Fruit fly (Drosophila melanogaster) whole organism, embryonic: Measurements from ENCODE around the gene her.

ENCODE experiments used
- B-H2 ChIP-seq: fragments of 200-800 bp; sonication (Bioruptor generic); optimal IDR thresholded peaks from 2 replicates; lab custom pipeline; 2018; ENCODE audit warnings: missing biosample characterization, mild to moderate bottlenecking, missing genetic modification characterization
- CG11093 ChIP-seq: fragments of 200-800 bp; sonication (Bioruptor generic); IDR thresholded peaks from 3 replicates; pipeline ENCODE4 v1.3.6; 2022; ENCODE audit warnings: missing biosample characterization, missing genetic modification characterization
- CG11504 ChIP-seq: fragments of 200-800 bp; sonication (Bioruptor generic); optimal IDR thresholded peaks from 3 replicates; lab custom pipeline; 2019; ENCODE audit warnings: missing biosample characterization, mild to moderate bottlenecking, missing genetic modification characterization, moderate library complexity
- CG12104 ChIP-seq: fragments of 200-800 bp; sonication (Bioruptor generic); optimal IDR thresholded peaks from 3 replicates; lab custom pipeline; 2016; ENCODE audit warnings: missing biosample characterization, missing genetic modification characterization
- CG12299 ChIP-seq: fragments of 200-800 bp; sonication (Bioruptor generic); optimal IDR thresholded peaks from 2 replicates; lab custom pipeline; 2018; ENCODE audit warnings: missing biosample characterization, mild to moderate bottlenecking, missing genetic modification characterization
- CG12769 ChIP-seq: fragments of 200-800 bp; sonication (Bioruptor generic); optimal IDR thresholded peaks from 2 replicates; lab custom pipeline; 2019; ENCODE audit warnings: missing biosample characterization, mild to moderate bottlenecking, missing genetic modification characterization, moderate library complexity
- CG12942 ChIP-seq: fragments of 200-800 bp; sonication (Bioruptor generic); optimal IDR thresholded peaks from 3 replicates; lab custom pipeline; 2016; ENCODE audit warnings: missing biosample characterization, missing genetic modification characterization
- CG13894 ChIP-seq: fragments of 200-800 bp; sonication (Bioruptor generic); optimal IDR thresholded peaks from 3 replicates; lab custom pipeline; 2018; ENCODE audit warnings: missing biosample characterization, mild to moderate bottlenecking, missing genetic modification characterization, moderate library complexity
- CG17802 ChIP-seq: fragments of 200-800 bp; sonication (Bioruptor generic); optimal IDR thresholded peaks from 2 replicates; lab custom pipeline; 2018; ENCODE audit warnings: missing biosample characterization, mild to moderate bottlenecking, missing genetic modification characterization, moderate library complexity
- CG18011 ChIP-seq: fragments of 200-800 bp; sonication (Bioruptor generic); optimal IDR thresholded peaks from 2 replicates; lab custom pipeline; 2017; ENCODE audit warnings: missing biosample characterization, missing genetic modification characterization, mild to moderate bottlenecking, moderate library complexity, missing genotype
- CG18619 ChIP-seq: fragments of 200-800 bp; sonication (Bioruptor generic); optimal IDR thresholded peaks from 3 replicates; lab custom pipeline; 2017; ENCODE audit warnings: missing biosample characterization, mild to moderate bottlenecking, missing genetic modification characterization
- CG3281 ChIP-seq: fragments of 200-800 bp; sonication (Bioruptor generic); optimal IDR thresholded peaks from 3 replicates; lab custom pipeline; 2017; ENCODE audit warnings: missing biosample characterization, mild to moderate bottlenecking, missing genetic modification characterization
- CG33557 ChIP-seq: fragments of 200-800 bp; sonication (Bioruptor generic); optimal IDR thresholded peaks from 2 replicates; lab custom pipeline; 2019; ENCODE audit warnings: missing biosample characterization, mild to moderate bottlenecking, missing genetic modification characterization, moderate library complexity
- CG34376 ChIP-seq: fragments of 200-800 bp; sonication (Bioruptor generic); optimal IDR thresholded peaks from 2 replicates; lab custom pipeline; 2018; ENCODE audit warnings: missing biosample characterization, mild to moderate bottlenecking, missing genetic modification characterization
- CG5953 ChIP-seq: fragments of 200-800 bp; sonication (Bioruptor generic); IDR thresholded peaks from 2 replicates; pipeline ENCODE4 v1.3.6; 2022; ENCODE audit warnings: missing biosample characterization, missing genetic modification characterization
- CG6791 ChIP-seq: fragments of 200-800 bp; sonication (Bioruptor generic); IDR thresholded peaks from 3 replicates; pipeline ENCODE4 v1.3.6; 2022; ENCODE audit warnings: missing biosample characterization, missing genetic modification characterization; ENCODE audit not compliant: partially characterized antibody
- Chrac-16 ChIP-seq: fragments of 200-800 bp; sonication (Bioruptor generic); optimal IDR thresholded peaks from 3 replicates; lab custom pipeline; 2016; ENCODE audit warnings: missing biosample characterization, missing genetic modification characterization
- D19A ChIP-seq: fragments of 200-800 bp; optimal IDR thresholded peaks from 3 replicates; lab custom pipeline; 2019; ENCODE audit warnings: missing biosample characterization, mild to moderate bottlenecking, missing genetic modification characterization, moderate library complexity
- Deaf1 ChIP-seq: fragments of 200-800 bp; optimal IDR thresholded peaks from 3 replicates; lab custom pipeline; 2019; ENCODE audit warnings: missing biosample characterization, mild to moderate bottlenecking, missing genetic modification characterization, moderate library complexity
- Dfd ChIP-seq, 2 experiments: fragments of >200 bp; optimal IDR thresholded peaks; 2 replicates each; lab custom pipeline; 2017; ENCODE audit warnings: missing biosample characterization in 2 of 2, missing genetic modification characterization in 2 of 2
- Dll ChIP-seq: fragments of 200-800 bp; sonication (Bioruptor generic); IDR thresholded peaks from 4 replicates; pipeline ENCODE4 v1.3.6; 2022; ENCODE audit warnings: missing biosample characterization, missing genetic modification characterization; ENCODE audit not compliant: partially characterized antibody
- Ets97D ChIP-seq: fragments of 200-800 bp; sonication (Bioruptor generic); optimal IDR thresholded peaks from 3 replicates; lab custom pipeline; 2016; ENCODE audit warnings: missing biosample characterization, missing genetic modification characterization
- Fer1 ChIP-seq: fragments of 200-800 bp; sonication (Bioruptor generic); optimal IDR thresholded peaks from 2 replicates; lab custom pipeline; 2017; ENCODE audit warnings: missing biosample characterization, mild to moderate bottlenecking, missing genetic modification characterization
- HLH54F ChIP-seq: fragments of 200-800 bp; sonication (Bioruptor generic); optimal IDR thresholded peaks from 3 replicates; lab custom pipeline; 2016; ENCODE audit warnings: missing biosample characterization, missing genetic modification characterization
- Lhr ChIP-seq: fragments of 200-800 bp; sonication (Bioruptor generic); optimal IDR thresholded peaks from 3 replicates; lab custom pipeline; 2017; ENCODE audit warnings: mild to moderate bottlenecking, missing biosample characterization, missing genetic modification reagents, missing genetic modification characterization
- Scr ChIP-seq: fragments of 200-800 bp; sonication (Bioruptor generic); IDR thresholded peaks from 2 replicates; pipeline ENCODE4 v1.3.6; 2022; ENCODE audit warnings: missing biosample characterization, missing genetic modification characterization; ENCODE audit not compliant: partially characterized antibody
- abd-A ChIP-seq: fragments of 200-800 bp; sonication (Bioruptor generic); optimal IDR thresholded peaks from 3 replicates; lab custom pipeline; 2019; ENCODE audit warnings: missing biosample characterization, mild to moderate bottlenecking, missing genetic modification characterization, moderate library complexity
- al ChIP-seq: fragments of 200-800 bp; sonication (Bioruptor generic); IDR thresholded peaks from 2 replicates; pipeline ENCODE4 v1.3.6; 2022; ENCODE audit warnings: missing biosample characterization, missing genetic modification characterization
- amos ChIP-seq: fragments of 200-800 bp; sonication (Bioruptor generic); IDR thresholded peaks from 2 replicates; pipeline ENCODE4 v1.3.6; 2022; ENCODE audit warnings: missing biosample characterization, missing genetic modification characterization; ENCODE audit not compliant: partially characterized antibody
- aop ChIP-seq: fragments of 200-800 bp; sonication (Bioruptor generic); IDR thresholded peaks from 2 replicates; pipeline ENCODE4 v1.3.6; 2022; ENCODE audit warnings: missing biosample characterization, missing genetic modification characterization
- dm ChIP-seq: fragments of 200-800 bp; sonication (Bioruptor generic); optimal IDR thresholded peaks from 3 replicates; lab custom pipeline; 2016; ENCODE audit warnings: missing biosample characterization, missing genetic modification characterization
- dmrt11E ChIP-seq: fragments of 200-800 bp; sonication (Bioruptor generic); optimal IDR thresholded peaks from 3 replicates; lab custom pipeline; 2018; ENCODE audit warnings: missing biosample characterization, mild to moderate bottlenecking, missing genetic modification characterization, moderate library complexity
- exex ChIP-seq: fragments of 200-800 bp; sonication (Bioruptor generic); optimal IDR thresholded peaks from 4 replicates; lab custom pipeline; 2018; ENCODE audit warnings: missing biosample characterization, mild to moderate bottlenecking, missing genetic modification characterization, moderate library complexity
- hbn ChIP-seq: fragments of 200-800 bp; sonication (Bioruptor generic); IDR thresholded peaks from 2 replicates; pipeline ENCODE4 v1.3.6; 2022; ENCODE audit warnings: missing biosample characterization, missing genetic modification characterization; ENCODE audit not compliant: partially characterized antibody
- nerfin-1 ChIP-seq: fragments of 200-800 bp; sonication (Bioruptor generic); optimal IDR thresholded peaks from 3 replicates; lab custom pipeline; 2019; ENCODE audit warnings: missing biosample characterization, mild to moderate bottlenecking, missing genetic modification characterization, moderate library complexity
- pita ChIP-seq: fragments of 200-800 bp; sonication (Bioruptor generic); optimal IDR thresholded peaks from 2 replicates; lab custom pipeline; 2017; ENCODE audit warnings: missing biosample characterization, mild to moderate bottlenecking, missing genetic modification characterization
- prd ChIP-seq, 3 experiments: fragments of >200 bp in 2 of 3; fragments of 200-800 bp in 1 of 3; sonication (Bioruptor generic) in 1 of 3; optimal IDR thresholded peaks in 2 of 3; IDR thresholded peaks in 1 of 3; 2 replicates in 2 of 3; 3 replicates in 1 of 3; pipeline versions ENCODE4 v1.3.6 to Lab custom; 2017 to 2022; ENCODE audit warnings: missing biosample characterization in 1 of 3, missing genetic modification characterization in 1 of 3
- sob ChIP-seq: fragments of 200-800 bp; sonication (Bioruptor generic); IDR thresholded peaks from 2 replicates; pipeline ENCODE4 v1.3.6; 2022; ENCODE audit warnings: missing biosample characterization, missing genetic modification characterization
- tx ChIP-seq: fragments of 200-800 bp; sonication (Bioruptor generic); optimal IDR thresholded peaks from 2 replicates; lab custom pipeline; 2016; ENCODE audit warnings: missing biosample characterization, missing genetic modification characterization
- unc-4 ChIP-seq: fragments of 200-800 bp; sonication (Bioruptor generic); IDR thresholded peaks from 2 replicates; pipeline ENCODE4 v1.3.6; 2022; ENCODE audit warnings: missing biosample characterization, missing genetic modification characterization; ENCODE audit not compliant: partially characterized antibody
- wek ChIP-seq: fragments of 200-800 bp; sonication (Bioruptor generic); optimal IDR thresholded peaks from 3 replicates; lab custom pipeline; 2018; ENCODE audit warnings: missing biosample characterization, mild to moderate bottlenecking, missing genetic modification characterization, moderate library complexity
- z ChIP-seq: fragments of 200-800 bp; sonication (Bioruptor generic); IDR thresholded peaks from 3 replicates; pipeline ENCODE4 v1.3.6; 2022; ENCODE audit warnings: missing biosample characterization, missing genetic modification characterization

Gene her

dm6 chr2L:16719643-16720515 is 42.9 kb downstream of the her start, which contains the start of gene Cyt-c-p (continued):
- TF ChIP-seq dmrt11E (tag; lab: Kevin White, UChicago) (peak; percentile 17), wek (GFP tag; lab: Kevin White, UChicago) (peak; percentile 6), amos (GFP tag; lab: Robert Waterston, UW) (peak; percentile 64; the same call in 1 of the 2 replicates), Deaf1 (tag; lab: Kevin White, UChicago) (peak; percentile 87), sob (GFP tag; lab: Robert Waterston, UW) (peak; percentile 54; the same call in 1 of the 2 replicates), Ets97D (GFP tag; lab: Kevin White, UChicago) (peak; percentile 76), CG3281 (GFP tag; lab: Kevin White, UChicago) (peak; percentile 47), CG6791 (GFP tag; lab: Robert Waterston, UW) (peak; percentile 53; the same call in 2 of the 3 replicates), CG5953 (GFP tag; lab: Robert Waterston, UW) (no peak), CG17802 (tag; lab: Kevin White, UChicago) (no peak), CG18011 (peak; percentile 99), CG13894 (peak; percentile 75), dm (peak; percentile 52), D19A (tag; lab: Kevin White, UChicago) (peak; percentile 11), Scr (GFP tag; lab: Robert Waterston, UW) (peak; percentile 68), abd-A (tag; lab: Kevin White, UChicago) (peak; percentile 94), tx (GFP tag; lab: Kevin White, UChicago) (peak; percentile 16), HLH54F (GFP tag; lab: Kevin White, UChicago) (peak; percentile 9), Chrac-16 (GFP tag; lab: Kevin White, UChicago) (peak; percentile 2), CG12769 (tag; lab: Kevin White, UChicago) (peak; percentile 2), unc-4 (GFP tag; lab: Robert Waterston, UW) (peak; percentile 66), hbn (GFP tag; lab: Robert Waterston, UW) (peak; percentile 44; the same call in 1 of the 2 replicates), nerfin-1 (tag; lab: Kevin White, UChicago) (peak; percentile 19), CG11504 (tag; lab: Kevin White, UChicago) (peak; percentile 44)

dm6 chr2L:16720707-16721700 is 44.0 kb downstream of the her start:
- TF ChIP-seq CG12942 (GFP tag; lab: Kevin White, UChicago) = peak; percentile 81
- no peak; the same call in 1 of the 2 replicates for TF ChIP-seq amos (GFP tag; lab: Robert Waterston, UW)
- no peak for TF ChIP-seq pita (GFP tag; lab: Kevin White, UChicago)
- TF ChIP-seq CG34376 = peak; percentile 20
- TF ChIP-seq CG33557 (GFP tag; lab: Kevin White, UChicago) = no peak
- TF ChIP-seq CG12104 = peak; percentile 90
- TF ChIP-seq z (GFP tag; lab: Robert Waterston, UW) = peak; percentile 62
- TF ChIP-seq prd (optimal IDR thresholded peaks at IDR 0.05; lab: Kevin White, UChicago) = no peak
- peak; percentile 98 for TF ChIP-seq prd (GFP tag; IDR thresholded peaks at IDR 0.05; lab: Robert Waterston, UW)
- peak; percentile 41 for TF ChIP-seq wek (GFP tag; lab: Kevin White, UChicago)
- TF ChIP-seq Dll (GFP tag; lab: Robert Waterston, UW) = no peak
- TF ChIP-seq CG12299 (tag; lab: Kevin White, UChicago) = peak; percentile 78
- TF ChIP-seq CG11093 (GFP tag; lab: Robert Waterston, UW) = peak; percentile 93
- TF ChIP-seq al (GFP tag; lab: Robert Waterston, UW) = peak; percentile 81
- TF ChIP-seq Fer1 (GFP tag; lab: Kevin White, UChicago) = peak; percentile 91
- no peak for TF ChIP-seq Dfd (GFP tag; optimal IDR thresholded peaks at IDR 0.05; lab: Kevin White, UChicago)
- TF ChIP-seq CG18619 (GFP tag; lab: Kevin White, UChicago) = peak; percentile 84
- peak; percentile 68 for TF ChIP-seq Lhr (GFP tag; lab: Kevin White, UChicago)
- TF ChIP-seq Chrac-16 (GFP tag; lab: Kevin White, UChicago) = peak; percentile 84
- TF ChIP-seq aop (GFP tag; lab: Robert Waterston, UW) = peak; percentile 83
- no peak for TF ChIP-seq B-H2
- peak; percentile 52 for TF ChIP-seq exex
